Fruit fly (Drosophila melanogaster) whole organism: ENCODE measurements around the gene scpr-C.

Experiments used
- CG8478 ChIP-seq: fragments of >200 bp; optimal IDR thresholded peaks from 2 replicates; lab custom pipeline; 2018; ENCODE audit warnings: inconsistent platforms
- Dll ChIP-seq: fragments of >200 bp; optimal IDR thresholded peaks from 2 replicates; lab custom pipeline; 2017
- EcR ChIP-seq, 2 experiments: fragments of >200 bp; optimal IDR thresholded peaks; 2 replicates each; lab custom pipeline; 2017; ENCODE audit warnings: missing biosample characterization in 2 of 2, missing genetic modification characterization in 2 of 2, missing genetic modification reagents in 2 of 2
- pan ChIP-seq: fragments of >200 bp; optimal IDR thresholded peaks from 2 replicates; lab custom pipeline; 2017
- psq ChIP-seq: fragments of >200 bp; optimal IDR thresholded peaks from 2 replicates; lab custom pipeline; 2017
- usp ChIP-seq: fragments of >200 bp; optimal IDR thresholded peaks from 2 replicates; lab custom pipeline; 2017; ENCODE audit warnings: missing biosample characterization, missing genetic modification characterization, mixed read lengths

DNA sequence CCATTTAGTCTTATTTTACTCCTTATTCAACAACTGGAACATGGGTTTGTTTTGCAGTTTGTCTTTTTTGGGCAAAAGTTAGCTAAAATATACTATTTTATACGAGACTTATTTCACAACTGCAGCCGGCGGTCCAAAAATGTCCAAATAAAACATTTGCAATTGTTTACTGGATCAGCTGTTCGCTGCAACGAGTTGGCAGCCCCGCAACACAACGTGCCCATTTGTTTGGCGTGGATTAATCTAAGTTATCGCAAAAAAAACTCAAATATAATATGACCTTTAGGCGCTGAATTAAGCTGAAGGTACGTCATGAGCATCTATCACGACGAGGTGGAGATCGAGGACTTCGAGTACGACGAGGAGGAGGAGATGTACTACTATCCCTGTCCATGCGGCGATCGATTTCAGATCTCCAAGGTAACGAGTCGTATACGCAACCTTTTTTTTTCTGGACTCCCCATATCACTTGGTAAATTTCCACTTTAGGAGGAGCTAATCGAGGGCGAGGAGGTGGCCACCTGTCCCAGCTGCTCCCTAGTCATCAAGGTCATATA is 6.5 kb downstream of the scpr-C start, which contains the start of the genes CG17187 and Dph3:
- TF ChIP-seq CG8478 (lab: Kevin White, UChicago) (no peak), pan (lab: Kevin White, UChicago) (no peak), usp (GFP tag; lab: Kevin White, UChicago) (no peak), EcR (GFP tag; optimal IDR thresholded peaks at IDR 0.05; lab: Kevin White, UChicago) (no peak), Dll (lab: Kevin White, UChicago) (no peak), psq (lab: Kevin White, UChicago) (no peak)
